Worm (Caenorhabditis elegans) whole organism, early embryonic: Measurements from ENCODE around the gene F41E7.9.

Source experiments
- B0310.2 ChIP-seq: sonication (generic microtip); optimal IDR thresholded peaks from 2 replicates; lab custom pipeline; 2016; ENCODE audit warnings: mild to moderate bottlenecking, missing genetic modification characterization, missing compliant biosample characterization
- F13C5.2 ChIP-seq: sonication (generic microtip); optimal IDR thresholded peaks from 2 replicates; lab custom pipeline; 2017; ENCODE audit warnings: mild to moderate bottlenecking, missing genetic modification characterization, inconsistent platforms, missing compliant biosample characterization
- aly-1 ChIP-seq: sonication (generic microtip); optimal IDR thresholded peaks from 2 replicates; lab custom pipeline; 2016; ENCODE audit warnings: missing genetic modification characterization, missing compliant biosample characterization
- ama-1 ChIP-seq: fragments of 150-350 bp; optimal IDR thresholded peaks from 2 replicates; lab custom pipeline; 2014
- ceh-13 ChIP-seq: fragments of 200-800 bp; sonication (Bioruptor generic); optimal IDR thresholded peaks from 2 replicates; lab custom pipeline; 2018; ENCODE audit warnings: mild to moderate bottlenecking, missing genetic modification characterization, missing compliant biosample characterization
- ceh-36 ChIP-seq: sonication (generic microtip); optimal IDR thresholded peaks from 2 replicates; lab custom pipeline; 2016; ENCODE audit warnings: missing genetic modification characterization, inconsistent platforms, missing compliant biosample characterization
- ets-7 ChIP-seq: sonication (generic microtip); optimal IDR thresholded peaks from 2 replicates; lab custom pipeline; 2016; ENCODE audit warnings: missing genotype, missing genetic modification characterization, missing compliant biosample characterization
- flt-1 ChIP-seq: fragments of 200-800 bp; sonication (Bioruptor generic); IDR thresholded peaks from 2 replicates; pipeline ENCODE4 v1.3.6; 2022; ENCODE audit warnings: missing genetic modification characterization, missing compliant biosample characterization
- hmbx-1 ChIP-seq: sonication (generic microtip); optimal IDR thresholded peaks from 2 replicates; lab custom pipeline; 2016; ENCODE audit warnings: mild to moderate bottlenecking, missing genetic modification characterization, missing compliant biosample characterization
- hmg-4 ChIP-seq: fragments of 200-800 bp; sonication (Bioruptor generic); optimal IDR thresholded peaks from 2 replicates; lab custom pipeline; 2018; ENCODE audit warnings: mild to moderate bottlenecking, missing genetic modification characterization, missing compliant biosample characterization
- hnd-1 ChIP-seq: sonication (generic microtip); optimal IDR thresholded peaks from 2 replicates; lab custom pipeline; 2016; ENCODE audit warnings: missing genetic modification characterization, missing compliant biosample characterization
- pes-1 ChIP-seq: fragments of 200-800 bp; sonication (Bioruptor generic); IDR thresholded peaks from 2 replicates; pipeline ENCODE4 v1.3.6; 2022; ENCODE audit warnings: missing genetic modification reagents, missing genetic modification characterization, missing compliant biosample characterization
- scrt-1 ChIP-seq: fragments of 200-800 bp; sonication (Bioruptor generic); IDR thresholded peaks from 2 replicates; pipeline ENCODE4 v1.3.6; 2022; ENCODE audit warnings: missing genetic modification characterization, missing compliant biosample characterization
- sea-1 ChIP-seq: fragments of 200-800 bp; sonication (Bioruptor generic); conservative IDR thresholded peaks from 2 replicates; pipeline ENCODE4 v1.3.6; 2022; ENCODE audit warnings: missing genetic modification characterization, missing compliant biosample characterization
- tbx-11 ChIP-seq: fragments of 200-800 bp; sonication (Bioruptor generic); IDR thresholded peaks from 2 replicates; pipeline ENCODE4 v1.3.6; 2022; ENCODE audit warnings: missing genetic modification characterization, missing compliant biosample characterization
- tbx-37 ChIP-seq: fragments of 200-800 bp; sonication (Bioruptor generic); conservative IDR thresholded peaks from 2 replicates; pipeline ENCODE4 v1.3.6; 2022; ENCODE audit warnings: missing genetic modification reagents, missing genetic modification characterization, missing compliant biosample characterization
- tra-4 ChIP-seq: sonication (generic microtip); optimal IDR thresholded peaks from 2 replicates; lab custom pipeline; 2017; ENCODE audit warnings: missing genetic modification characterization, missing compliant biosample characterization

The F41E7.9 gene

ce11 chrX:10277118-10277517 is 38.7 kb downstream of the F41E7.9 start:
- TF ChIP-seq ceh-36 (no peak), ceh-13 (no peak), hnd-1 (no peak), aly-1 (tag; lab: Kevin White, UChicago) (no peak), tbx-11 (GFP tag; lab: Robert Waterston, UW) (no peak), sea-1 (GFP tag; lab: Robert Waterston, UW) (no peak), tra-4 (no peak), ama-1 (no peak), scrt-1 (GFP tag; lab: Robert Waterston, UW) (no peak), F13C5.2 (tag; lab: Kevin White, UChicago) (no peak), tbx-37 (GFP tag; lab: Robert Waterston, UW) (no peak), hmbx-1 (no peak), flt-1 (GFP tag; lab: Robert Waterston, UW) (no peak), pes-1 (GFP tag; lab: Robert Waterston, UW) (no peak), hmg-4 (GFP tag; lab: Kevin White, UChicago) (no peak), ets-7 (tag; lab: Kevin White, UChicago) (no peak)

ce11 chrX:10274470-10274869 is 41.3 kb downstream of the F41E7.9 start:
- TF ChIP-seq tbx-37 (GFP tag; lab: Robert Waterston, UW) (no peak), ama-1 (no peak), flt-1 (GFP tag; lab: Robert Waterston, UW) (no peak), ets-7 (tag; lab: Kevin White, UChicago) (no peak), ceh-13 (no peak), F13C5.2 (tag; lab: Kevin White, UChicago) (no peak), sea-1 (GFP tag; lab: Robert Waterston, UW) (no peak), tra-4 (no peak), hnd-1 (no peak), aly-1 (tag; lab: Kevin White, UChicago) (no peak), hmg-4 (GFP tag; lab: Kevin White, UChicago) (no peak), pes-1 (GFP tag; lab: Robert Waterston, UW) (no peak), ceh-36 (no peak), hmbx-1 (no peak), scrt-1 (GFP tag; lab: Robert Waterston, UW) (no peak), B0310.2 (no peak)

ce11 chrX:10273392-10273791 is 42.4 kb downstream of the F41E7.9 start, which contains the start of gene F41E7.2:
F41E7.2 (plus strand) TSS chrX:10273692.
- TF ChIP-seq tbx-37 (GFP tag; lab: Robert Waterston, UW) (no peak), ama-1 (no peak), flt-1 (GFP tag; lab: Robert Waterston, UW) (no peak), aly-1 (tag; lab: Kevin White, UChicago) (no peak), scrt-1 (GFP tag; lab: Robert Waterston, UW) (no peak), sea-1 (GFP tag; lab: Robert Waterston, UW) (no peak), hnd-1 (no peak), hmg-4 (GFP tag; lab: Kevin White, UChicago) (no peak), tra-4 (no peak), ceh-36 (no peak), ets-7 (tag; lab: Kevin White, UChicago) (no peak), F13C5.2 (tag; lab: Kevin White, UChicago) (no peak), hmbx-1 (no peak), ceh-13 (no peak), pes-1 (GFP tag; lab: Robert Waterston, UW) (no peak), tbx-11 (GFP tag; lab: Robert Waterston, UW) (no peak), B0310.2 (no peak)
